Fruit fly (Drosophila melanogaster) whole organism, prepupa: Measurements from ENCODE around the gene CG31787.

Source experiments
- Blimp-1 ChIP-seq: fragments of 200-800 bp; sonication (Bioruptor generic); optimal IDR thresholded peaks from 3 replicates; lab custom pipeline; 2017; ENCODE audit warnings: missing biosample characterization, missing genetic modification characterization, mild to moderate bottlenecking, moderate library complexity, missing genetic modification reagents
- CG10631 ChIP-seq: fragments of 200-800 bp; sonication (Bioruptor generic); optimal IDR thresholded peaks from 2 replicates; lab custom pipeline; 2016; ENCODE audit warnings: missing biosample characterization, missing genetic modification characterization
- CG10669 ChIP-seq: fragments of 200-800 bp; sonication (Bioruptor generic); optimal IDR thresholded peaks from 3 replicates; lab custom pipeline; 2018; ENCODE audit warnings: missing biosample characterization, mild to moderate bottlenecking, missing genetic modification characterization, moderate library complexity
- CG11294 ChIP-seq: fragments of 200-800 bp; sonication (Bioruptor generic); IDR thresholded peaks from 2 replicates; pipeline ENCODE4 v1.3.6; 2022; ENCODE audit warnings: missing biosample characterization, missing genetic modification characterization
- CG11762 ChIP-seq: fragments of 200-800 bp; sonication (Bioruptor generic); optimal IDR thresholded peaks from 3 replicates; lab custom pipeline; 2016; ENCODE audit warnings: missing biosample characterization, missing genetic modification characterization; ENCODE audit not compliant: insufficient read depth
- CG1621 ChIP-seq: fragments of 200-800 bp; sonication (Bioruptor generic); optimal IDR thresholded peaks from 3 replicates; lab custom pipeline; 2018; ENCODE audit warnings: missing biosample characterization, mild to moderate bottlenecking, missing genetic modification characterization
- CG16779 ChIP-seq: fragments of 200-800 bp; sonication (Bioruptor generic); optimal IDR thresholded peaks from 3 replicates; lab custom pipeline; 2017; ENCODE audit warnings: missing biosample characterization, mild to moderate bottlenecking, missing genetic modification characterization
- CG32006 ChIP-seq: fragments of 200-800 bp; sonication (Bioruptor generic); optimal IDR thresholded peaks from 3 replicates; lab custom pipeline; 2017; ENCODE audit warnings: missing biosample characterization, mild to moderate bottlenecking, missing genetic modification characterization
- CG3919 ChIP-seq: fragments of 200-800 bp; sonication (Bioruptor generic); optimal IDR thresholded peaks from 3 replicates; lab custom pipeline; 2016; ENCODE audit warnings: missing biosample characterization, missing genetic modification characterization
- CG4318 ChIP-seq: fragments of 200-800 bp; sonication (Bioruptor generic); optimal IDR thresholded peaks from 3 replicates; lab custom pipeline; 2017; ENCODE audit warnings: missing biosample characterization, mild to moderate bottlenecking, missing genetic modification characterization
- CG6163 ChIP-seq: fragments of 200-800 bp; sonication (Bioruptor generic); IDR thresholded peaks from 3 replicates; pipeline ENCODE4 v1.3.6; 2022; ENCODE audit warnings: missing biosample characterization, missing genetic modification characterization
- CG6276 ChIP-seq: fragments of 200-800 bp; sonication (Bioruptor generic); optimal IDR thresholded peaks from 2 replicates; lab custom pipeline; 2017; ENCODE audit warnings: missing biosample characterization, mild to moderate bottlenecking, missing genetic modification characterization
- CG6792 ChIP-seq: fragments of 200-800 bp; sonication (Bioruptor generic); optimal IDR thresholded peaks from 3 replicates; lab custom pipeline; 2016; ENCODE audit warnings: missing biosample characterization, missing genetic modification characterization
- CG6808 ChIP-seq: fragments of 200-800 bp; sonication (Bioruptor generic); optimal IDR thresholded peaks from 3 replicates; lab custom pipeline; 2017; ENCODE audit warnings: missing biosample characterization, missing genetic modification characterization, mild to moderate bottlenecking, moderate library complexity, missing genetic modification reagents
- CG8119 ChIP-seq: fragments of 200-800 bp; sonication (Bioruptor generic); IDR thresholded peaks from 3 replicates; pipeline ENCODE4 v1.3.6; 2022; ENCODE audit warnings: missing biosample characterization, missing genetic modification characterization
- CG8632 ChIP-seq: fragments of 200-800 bp; sonication (Bioruptor generic); optimal IDR thresholded peaks from 3 replicates; lab custom pipeline; 2016; ENCODE audit warnings: missing biosample characterization, missing genetic modification characterization
- CG9139 ChIP-seq: fragments of 200-800 bp; sonication (Bioruptor generic); optimal IDR thresholded peaks from 3 replicates; lab custom pipeline; 2017; ENCODE audit warnings: missing biosample characterization, mild to moderate bottlenecking, missing genetic modification characterization
- Eip93F ChIP-seq: fragments of 200-800 bp; sonication (Bioruptor generic); optimal IDR thresholded peaks from 2 replicates; lab custom pipeline; 2016; ENCODE audit warnings: missing biosample characterization, mild to moderate bottlenecking, missing genetic modification characterization
- Ets21C ChIP-seq: fragments of 200-800 bp; sonication (Bioruptor generic); optimal IDR thresholded peaks from 3 replicates; lab custom pipeline; 2016; ENCODE audit warnings: missing biosample characterization, missing genetic modification characterization
- Ets96B ChIP-seq: fragments of 200-800 bp; optimal IDR thresholded peaks from 2 replicates; lab custom pipeline; 2019; ENCODE audit warnings: missing biosample characterization, mild to moderate bottlenecking, missing genetic modification characterization, moderate library complexity
- Gug ChIP-seq: fragments of 200-800 bp; sonication (Bioruptor generic); IDR thresholded peaks from 2 replicates; pipeline ENCODE4 v1.3.6; 2022; ENCODE audit warnings: missing biosample characterization, missing genetic modification characterization
- Hr4 ChIP-seq: fragments of 200-800 bp; sonication (Bioruptor generic); optimal IDR thresholded peaks from 3 replicates; lab custom pipeline; 2016; ENCODE audit warnings: missing biosample characterization, missing genetic modification characterization
- Sox102F ChIP-seq: fragments of 200-800 bp; sonication (Bioruptor generic); optimal IDR thresholded peaks from 2 replicates; lab custom pipeline; 2016; ENCODE audit warnings: missing biosample characterization, mild to moderate bottlenecking, missing genetic modification characterization
- achi ChIP-seq: fragments of 200-800 bp; sonication (Bioruptor generic); optimal IDR thresholded peaks from 3 replicates; lab custom pipeline; 2016; ENCODE audit warnings: missing biosample characterization, missing genetic modification characterization
- acj6 ChIP-seq: fragments of 200-800 bp; sonication (Bioruptor generic); optimal IDR thresholded peaks from 3 replicates; lab custom pipeline; 2016; ENCODE audit warnings: missing biosample characterization, missing genetic modification characterization
- dsx ChIP-seq: fragments of 200-800 bp; optimal IDR thresholded peaks from 3 replicates; lab custom pipeline; 2019; ENCODE audit warnings: missing biosample characterization, mild to moderate bottlenecking, missing genetic modification characterization, moderate library complexity; ENCODE audit not compliant: poor library complexity, severe bottlenecking
- fd59A ChIP-seq: fragments of 200-800 bp; sonication (Bioruptor generic); optimal IDR thresholded peaks from 2 replicates; lab custom pipeline; 2017; ENCODE audit warnings: missing biosample characterization, mild to moderate bottlenecking, missing genetic modification characterization, missing genetic modification reagents
- lz ChIP-seq: fragments of 200-800 bp; sonication (Bioruptor generic); optimal IDR thresholded peaks from 3 replicates; lab custom pipeline; 2016; ENCODE audit warnings: missing biosample characterization, missing genetic modification characterization
- net ChIP-seq: fragments of 200-800 bp; sonication (Bioruptor generic); optimal IDR thresholded peaks from 3 replicates; lab custom pipeline; 2016; ENCODE audit warnings: missing biosample characterization, missing genetic modification characterization
- spab ChIP-seq: fragments of 200-800 bp; sonication (Bioruptor generic); optimal IDR thresholded peaks from 2 replicates; lab custom pipeline; 2017; ENCODE audit warnings: missing biosample characterization, mild to moderate bottlenecking, missing genetic modification characterization, missing genetic modification reagents
- topi ChIP-seq: fragments of 200-800 bp; sonication (Bioruptor generic); optimal IDR thresholded peaks from 3 replicates; lab custom pipeline; 2016; ENCODE audit warnings: missing biosample characterization, missing genetic modification characterization

CG31787 gene

DNA sequence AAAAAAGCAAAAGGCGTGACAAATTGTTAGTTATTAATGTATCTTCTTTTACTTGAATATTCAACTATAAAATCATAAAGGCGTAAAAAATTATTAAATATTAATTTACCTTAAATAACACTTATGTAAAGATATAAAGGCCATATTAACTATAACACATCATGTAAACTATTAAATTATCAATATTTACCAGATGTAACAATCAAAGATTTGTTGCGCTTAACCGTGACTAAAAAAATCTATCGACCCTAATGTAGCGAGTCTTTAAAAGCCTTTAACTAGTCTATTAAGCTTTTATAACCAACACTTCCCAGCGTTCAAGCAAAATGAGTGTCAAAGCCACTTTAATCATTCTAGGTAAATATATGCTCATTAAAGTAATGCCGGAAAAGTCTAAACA lies 6.7 kb upstream of the CG31787 start, which contains the start of gene Sfp36F:
Sfp36F (plus strand) TSS at position 301 of the 400 bp plus-strand sequence.
- no peak for TF ChIP-seq Blimp-1 (GFP tag; lab: Kevin White, UChicago)
- no peak for TF ChIP-seq lz (GFP tag; lab: Kevin White, UChicago)

DNA sequence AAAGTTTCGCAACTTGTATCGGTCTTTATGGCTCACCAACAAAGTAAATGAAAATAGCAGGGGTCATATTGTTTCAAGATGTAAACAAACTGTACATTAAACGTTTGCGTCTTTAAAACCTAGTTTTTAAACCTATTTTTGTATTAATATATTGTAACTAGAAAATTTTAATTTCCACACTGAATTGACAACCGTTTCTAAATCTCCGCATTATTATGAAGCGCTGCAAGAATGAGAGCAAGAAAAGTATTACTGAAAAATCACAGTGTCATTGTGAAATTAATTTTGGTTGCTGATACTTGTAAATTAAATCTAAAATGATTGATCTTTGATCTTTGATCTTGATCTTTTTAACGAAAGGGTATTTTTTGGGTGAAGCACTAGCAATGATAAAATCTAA lies 5.8 kb upstream of the CG31787 start, which contains the start of gene CG43362:
CG43362 (minus strand) TSS at position 101 of the 400 bp plus-strand sequence.
- TF ChIP-seq CG10631: no peak
- TF ChIP-seq CG4318: no peak
- TF ChIP-seq CG3919 (GFP tag; lab: Kevin White, UChicago): no peak
- TF ChIP-seq CG16779 (tag; lab: Kevin White, UChicago): no peak
- no peak for TF ChIP-seq acj6 (GFP tag; lab: Kevin White, UChicago)
- no peak for TF ChIP-seq CG6792 (GFP tag; lab: Kevin White, UChicago)
- no peak for TF ChIP-seq CG6276
- TF ChIP-seq CG32006 (GFP tag; lab: Kevin White, UChicago): no peak
- TF ChIP-seq topi (GFP tag; lab: Kevin White, UChicago): no peak
- no peak for TF ChIP-seq dsx (GFP tag; lab: Kevin White, UChicago)
- no peak for TF ChIP-seq CG11762
- TF ChIP-seq Sox102F (GFP tag; lab: Kevin White, UChicago): no peak

DNA sequence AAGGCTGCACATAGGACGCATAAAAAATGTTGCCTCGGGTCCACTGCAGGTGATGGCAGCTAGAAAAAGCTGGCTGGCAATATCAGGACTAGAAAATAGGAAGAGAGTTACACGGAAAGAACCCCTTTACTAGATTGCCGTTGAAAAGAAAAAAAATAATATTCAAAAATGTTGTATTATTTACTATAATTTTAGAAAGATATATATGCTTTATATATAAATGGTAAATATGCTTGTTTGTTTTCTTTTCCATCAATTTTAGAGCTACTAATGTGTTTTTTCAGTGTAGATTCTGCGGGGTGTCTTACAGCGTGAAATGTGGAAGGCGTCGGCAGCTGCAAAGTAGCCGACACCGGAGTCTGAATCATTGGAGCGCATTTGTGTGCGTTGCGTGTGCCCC lies 1.7 kb upstream of the CG31787 start:
- TF ChIP-seq CG32006 (GFP tag; lab: Kevin White, UChicago) (peak; percentile 33), net (no peak), fd59A (GFP tag; lab: Kevin White, UChicago) (no peak), CG16779 (tag; lab: Kevin White, UChicago) (no peak), CG10631 (peak; percentile 2), CG6163 (peak; percentile 46; the same call in 1 of the 3 replicates), spab (GFP tag; lab: Kevin White, UChicago) (peak; percentile 9), CG3919 (GFP tag; lab: Kevin White, UChicago) (no peak), CG10669 (GFP tag; lab: Kevin White, UChicago) (no peak), Gug (GFP tag; lab: Robert Waterston, UW) (no peak), Ets96B (tag; lab: Kevin White, UChicago) (peak; percentile 1), achi (GFP tag; lab: Kevin White, UChicago) (peak; percentile 8), CG6808 (no peak), CG8632 (GFP tag; lab: Kevin White, UChicago) (no peak), CG8119 (GFP tag; lab: Robert Waterston, UW) (0 out of 3 replicates have a peak, but pooled peaks have one; percentile 42)

DNA sequence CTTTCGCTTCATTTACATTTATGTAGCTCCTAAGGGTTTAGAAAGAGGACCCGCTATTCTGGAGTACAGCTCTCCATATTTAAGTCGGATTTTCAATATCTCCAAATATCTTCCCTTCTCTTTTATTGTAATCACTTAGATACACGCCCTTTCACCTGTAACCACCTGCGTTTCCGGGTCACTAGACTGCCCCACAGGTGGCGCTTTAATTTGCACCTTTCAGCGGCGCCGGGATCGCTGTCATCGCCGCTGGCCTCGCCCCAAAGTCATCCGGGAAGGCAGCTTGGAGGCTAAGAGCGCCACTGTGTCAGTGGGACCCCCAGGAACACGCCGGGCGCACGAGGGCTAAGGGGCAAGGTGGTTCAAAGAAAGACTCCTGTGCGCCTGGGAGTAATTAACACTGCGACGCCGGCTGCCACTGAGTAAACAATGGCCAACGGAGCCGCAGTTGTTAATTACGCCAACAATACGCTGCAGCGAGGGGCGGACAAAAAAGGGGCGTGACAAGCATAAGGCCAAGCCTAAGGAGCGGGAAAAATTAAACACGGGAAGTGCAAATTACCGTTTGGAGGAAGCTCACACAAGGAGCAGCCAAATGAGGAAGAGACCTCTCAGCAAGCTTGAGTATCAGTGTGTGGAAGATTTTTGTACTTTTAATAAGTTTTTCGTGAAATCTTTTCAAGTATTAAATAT lies 1.2 kb downstream of the CG31787 start:
- TF ChIP-seq Ets21C (GFP tag; lab: Kevin White, UChicago) (no peak), Hr4 (GFP tag; lab: Kevin White, UChicago) (no peak), CG10631 (no peak), Eip93F (GFP tag; lab: Kevin White, UChicago) (no peak), CG1621 (tag; lab: Kevin White, UChicago) (no peak), CG3919 (GFP tag; lab: Kevin White, UChicago) (no peak)

DNA sequence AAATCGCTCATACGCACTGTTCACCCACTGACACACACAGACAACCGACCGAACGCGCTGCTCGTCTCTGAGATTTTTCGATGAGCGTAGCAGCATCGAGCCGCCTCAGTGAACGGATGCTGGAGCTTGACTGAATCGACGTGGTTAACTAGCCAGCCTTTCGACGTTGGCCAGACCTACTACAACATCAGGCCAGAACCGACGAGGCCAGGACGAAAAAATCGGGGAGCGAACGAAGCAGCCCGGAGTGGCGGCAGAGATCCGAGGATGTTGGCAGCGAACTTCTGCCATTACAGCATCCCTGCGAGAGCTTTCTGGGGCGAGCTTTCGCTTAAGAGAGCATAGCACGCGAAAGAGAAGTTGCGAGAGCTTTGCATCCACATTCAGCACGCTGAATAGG lies 9.9 kb downstream of the CG31787 start, which contains the start of gene CG42750:
CG42750 (minus strand) TSS at position 108 of the 400 bp plus-strand sequence.
- TF ChIP-seq CG6792 (GFP tag; lab: Kevin White, UChicago) (no peak), CG6163 (no peak), achi (GFP tag; lab: Kevin White, UChicago) (no peak), CG11294 (no peak), CG9139 (GFP tag; lab: Kevin White, UChicago) (no peak), lz (GFP tag; lab: Kevin White, UChicago) (no peak)
